Fruit fly (Drosophila melanogaster): ENCODE data around the gene Ulp1.
A peak's percentile ranks its signal among the peaks of the same experiment; 100 is the strongest.

Gene Ulp1

dm6 chrX:19155922-19156437, 52.0 kb downstream of the Ulp1 start (continued):
- TF ChIP-seq CG12299 (tag; optimal IDR thresholded peaks at IDR 0.05) (peak; percentile 53), Nf-YC (tag; optimal IDR thresholded peaks at IDR 0.05) (peak; percentile 33), fd102C (GFP tag; optimal IDR thresholded peaks at IDR 0.05) (peak; percentile 89), Hmx (GFP tag; optimal IDR thresholded peaks at IDR 0.05) (no peak), Rfx (GFP tag; IDR thresholded peaks at IDR 0.05) (peak; percentile 87), ap (GFP tag; IDR thresholded peaks at IDR 0.05) (peak; percentile 60), CG1602 (GFP tag; optimal IDR thresholded peaks at IDR 0.05) (peak; percentile 84), sug (tag; optimal IDR thresholded peaks at IDR 0.05) (peak; percentile 35), schlank (tag; optimal IDR thresholded peaks at IDR 0.05) (no peak), gt (GFP tag; IDR thresholded peaks at IDR 0.05) (peak; percentile 52; the same call in 1 of the 2 replicates), CG10654 (GFP tag; optimal IDR thresholded peaks at IDR 0.05) (peak; percentile 75), tup (GFP tag; optimal IDR thresholded peaks at IDR 0.05) (peak; percentile 65), Awh (GFP tag; IDR thresholded peaks at IDR 0.05) (peak; percentile 73; the same call in 1 of the 2 replicates), Fer3 (tag; optimal IDR thresholded peaks at IDR 0.05) (peak; percentile 77), Side (GFP tag; optimal IDR thresholded peaks at IDR 0.05) (peak; percentile 26), E2f2 (GFP tag; IDR thresholded peaks at IDR 0.05) (peak; percentile 38; the same call in 1 of the 2 replicates), CG9817 (tag; optimal IDR thresholded peaks at IDR 0.05) (peak; percentile 63), ind (GFP tag; optimal IDR thresholded peaks at IDR 0.05) (peak; percentile 62), CG8359 (GFP tag; optimal IDR thresholded peaks at IDR 0.05; ENCODE audit: borderline replicate concordance) (peak; percentile 61), dan (GFP tag; IDR thresholded peaks at IDR 0.05) (peak; percentile 78), HLH4C (GFP tag; IDR thresholded peaks at IDR 0.05; ENCODE audit: partially characterized antibody) (no peak), br (optimal IDR thresholded peaks at IDR 0.05) (no peak), Dref (GFP tag; IDR thresholded peaks at IDR 0.05) (no peak), en (GFP tag; optimal IDR thresholded peaks at IDR 0.05) (no peak), twi (tag; optimal IDR thresholded peaks at IDR 0.05) (peak; percentile 74), Dp (GFP tag; optimal IDR thresholded peaks at IDR 0.05) (no peak), CG31224 (GFP tag; IDR thresholded peaks at IDR 0.05) (peak; percentile 75), CG4360 (GFP tag; IDR thresholded peaks at IDR 0.05) (peak; percentile 59; the same call in 1 of the 2 replicates), GATAe (GFP tag; conservative IDR thresholded peaks at IDR 0.05) (peak; percentile 35; the same call in 1 of the 2 replicates), CG15479 (GFP tag; optimal IDR thresholded peaks at IDR 0.05) (peak; percentile 47), CG14965 (GFP tag; optimal IDR thresholded peaks at IDR 0.05; ENCODE audit: borderline replicate concordance) (no peak), Lpt (GFP tag; optimal IDR thresholded peaks at IDR 0.05) (no peak), ci (GFP tag; IDR thresholded peaks at IDR 0.05) (peak; percentile 83), sens (GFP tag) (peak; percentile 92), sd (tag; optimal IDR thresholded peaks at IDR 0.05) (peak; percentile 87), CG8290 (GFP tag; optimal IDR thresholded peaks at IDR 0.05) (peak; percentile 72), CG8290 (tag; optimal IDR thresholded peaks at IDR 0.05) (peak; percentile 0 to 74), sisA (GFP tag; IDR thresholded peaks at IDR 0.05) (peak; percentile 69), CG2120 (GFP tag; optimal IDR thresholded peaks at IDR 0.05) (peak; percentile 52), wdn (GFP tag; IDR thresholded peaks at IDR 0.05) (peak; percentile 55), ro (GFP tag; IDR thresholded peaks at IDR 0.05) (peak; percentile 57), CG15514 (GFP tag; optimal IDR thresholded peaks at IDR 0.05) (peak; percentile 57), CG8924 (tag; optimal IDR thresholded peaks at IDR 0.05) (peak; percentile 88), ara (GFP tag; IDR thresholded peaks at IDR 0.05) (peak; percentile 92), CG4730 (GFP tag; IDR thresholded peaks at IDR 0.05) (peak; percentile 79), CG13296 (GFP tag; optimal IDR thresholded peaks at IDR 0.05) (peak; percentile 60), gsb (GFP tag; IDR thresholded peaks at IDR 0.05) (peak; percentile 54; the same call in 1 of the 2 replicates), CG9609 (GFP tag; optimal IDR thresholded peaks at IDR 0.05) (peak; percentile 43), eyg (GFP tag; optimal IDR thresholded peaks at IDR 0.05) (no peak), CG15601 (tag; optimal IDR thresholded peaks at IDR 0.05) (peak; percentile 85), crc (GFP tag; optimal IDR thresholded peaks at IDR 0.05) (no peak), lola (GFP tag; optimal IDR thresholded peaks at IDR 0.05) (peak in 1 of 3 experiments; percentile 96)

All from whole organism, embryonic.